Fruit fly (Drosophila melanogaster) whole organism, embryonic: ENCODE measurements around the gene kud.

Experiments used
- Adf1 ChIP-seq: fragments of 200-800 bp; sonication (Bioruptor generic); IDR thresholded peaks from 2 replicates; pipeline ENCODE4 v1.3.6; 2022; ENCODE audit warnings: missing biosample characterization, missing genetic modification characterization
- Aef1 ChIP-seq: fragments of 200-800 bp; sonication (Bioruptor generic); IDR thresholded peaks from 3 replicates; pipeline ENCODE4 v1.3.6; 2022; ENCODE audit warnings: missing biosample characterization, missing genetic modification characterization
- Atf3 ChIP-seq: fragments of 200-800 bp; sonication (Bioruptor generic); optimal IDR thresholded peaks from 3 replicates; lab custom pipeline; 2016; ENCODE audit warnings: missing biosample characterization, missing genetic modification characterization
- BEAF-32 ChIP-seq: fragments of 200-800 bp; sonication (Bioruptor generic); optimal IDR thresholded peaks from 3 replicates; lab custom pipeline; 2017; ENCODE audit warnings: missing biosample characterization, missing genetic modification characterization, mild to moderate bottlenecking, moderate library complexity, missing genetic modification reagents
- Bgb ChIP-seq: fragments of 200-800 bp; sonication (Bioruptor generic); IDR thresholded peaks from 2 replicates; pipeline ENCODE4 v1.3.6; 2022; ENCODE audit warnings: missing biosample characterization, missing genetic modification characterization; ENCODE audit not compliant: partially characterized antibody
- CG10366 ChIP-seq: fragments of 200-800 bp; sonication (Bioruptor generic); IDR thresholded peaks from 2 replicates; pipeline ENCODE4 v1.3.6; 2022; ENCODE audit warnings: missing biosample characterization, missing genetic modification characterization
- CG11398 ChIP-seq: fragments of 200-800 bp; sonication (Bioruptor generic); optimal IDR thresholded peaks from 2 replicates; lab custom pipeline; 2016; ENCODE audit warnings: missing biosample characterization, missing genetic modification characterization
- CG11456 ChIP-seq: fragments of 200-800 bp; sonication (Bioruptor generic); IDR thresholded peaks from 3 replicates; pipeline ENCODE4 v1.3.6; 2022; ENCODE audit warnings: missing biosample characterization, missing genetic modification characterization
- CG11504 ChIP-seq: fragments of 200-800 bp; sonication (Bioruptor generic); optimal IDR thresholded peaks from 3 replicates; lab custom pipeline; 2019; ENCODE audit warnings: missing biosample characterization, mild to moderate bottlenecking, missing genetic modification characterization, moderate library complexity
- CG12104 ChIP-seq: fragments of 200-800 bp; sonication (Bioruptor generic); optimal IDR thresholded peaks from 3 replicates; lab custom pipeline; 2016; ENCODE audit warnings: missing biosample characterization, missing genetic modification characterization
- CG12769 ChIP-seq: fragments of 200-800 bp; sonication (Bioruptor generic); optimal IDR thresholded peaks from 2 replicates; lab custom pipeline; 2019; ENCODE audit warnings: missing biosample characterization, mild to moderate bottlenecking, missing genetic modification characterization, moderate library complexity
- CG13287 ChIP-seq: fragments of 200-800 bp; sonication (Bioruptor generic); IDR thresholded peaks from 2 replicates; pipeline ENCODE4 v1.3.6; 2022; ENCODE audit warnings: missing biosample characterization, missing genetic modification characterization; ENCODE audit not compliant: partially characterized antibody
- CG14710 ChIP-seq: fragments of 200-800 bp; sonication (Bioruptor generic); optimal IDR thresholded peaks from 3 replicates; lab custom pipeline; 2019; ENCODE audit warnings: missing biosample characterization, mild to moderate bottlenecking, missing genetic modification characterization, moderate library complexity
- CG1529 ChIP-seq: fragments of 200-800 bp; sonication (Bioruptor generic); optimal IDR thresholded peaks from 3 replicates; lab custom pipeline; 2018; ENCODE audit warnings: missing biosample characterization, missing genetic modification characterization
- CG1603 ChIP-seq: fragments of 200-800 bp; sonication (Bioruptor generic); optimal IDR thresholded peaks from 2 replicates; lab custom pipeline; 2019; ENCODE audit warnings: missing biosample characterization, mild to moderate bottlenecking, missing genetic modification characterization, moderate library complexity
- CG17186 ChIP-seq: fragments of 200-800 bp; sonication (Bioruptor generic); optimal IDR thresholded peaks from 3 replicates; lab custom pipeline; 2017; ENCODE audit warnings: missing biosample characterization, missing genetic modification reagents, missing genetic modification characterization
- CG1792 ChIP-seq: fragments of 200-800 bp; sonication (Bioruptor generic); optimal IDR thresholded peaks from 2 replicates; lab custom pipeline; 2016; ENCODE audit warnings: missing biosample characterization, missing genetic modification characterization
- CG2712 ChIP-seq: fragments of 200-800 bp; optimal IDR thresholded peaks from 3 replicates; lab custom pipeline; 2019; ENCODE audit warnings: missing biosample characterization, mild to moderate bottlenecking, missing genetic modification characterization, moderate library complexity
- CG3995 ChIP-seq: fragments of 200-800 bp; sonication (Bioruptor generic); optimal IDR thresholded peaks from 3 replicates; lab custom pipeline; 2016; ENCODE audit warnings: missing biosample characterization, missing genetic modification characterization
- CG42726 ChIP-seq: fragments of 200-800 bp; sonication (Bioruptor generic); IDR thresholded peaks from 2 replicates; pipeline ENCODE4 v1.3.6; 2022; ENCODE audit warnings: missing biosample characterization, missing genetic modification characterization; ENCODE audit not compliant: partially characterized antibody
- CG4360 ChIP-seq: fragments of 200-800 bp; sonication (Bioruptor generic); IDR thresholded peaks from 2 replicates; pipeline ENCODE4 v1.3.6; 2022; ENCODE audit warnings: missing biosample characterization, missing genetic modification characterization
- CG4404 ChIP-seq: fragments of 200-800 bp; sonication (Bioruptor generic); IDR thresholded peaks from 2 replicates; pipeline ENCODE4 v1.3.6; 2022; ENCODE audit warnings: missing biosample characterization, missing genetic modification characterization
- CG8765 ChIP-seq: fragments of 200-800 bp; sonication (Bioruptor generic); IDR thresholded peaks from 2 replicates; pipeline ENCODE4 v1.3.6; 2022; ENCODE audit warnings: missing biosample characterization, missing genetic modification characterization
- CG9609 ChIP-seq: fragments of 200-800 bp; sonication (Bioruptor generic); optimal IDR thresholded peaks from 3 replicates; lab custom pipeline; 2016; ENCODE audit warnings: missing biosample characterization, missing genetic modification characterization
- CHES-1-like ChIP-seq: fragments of 200-800 bp; sonication (Bioruptor generic); optimal IDR thresholded peaks from 2 replicates; lab custom pipeline; 2016; ENCODE audit warnings: missing biosample characterization, missing genetic modification characterization
- E2f2 ChIP-seq: fragments of 200-800 bp; sonication (Bioruptor generic); IDR thresholded peaks from 2 replicates; pipeline ENCODE4 v1.3.6; 2022; ENCODE audit warnings: missing biosample characterization, missing genetic modification characterization
- Ets97D ChIP-seq: fragments of 200-800 bp; sonication (Bioruptor generic); optimal IDR thresholded peaks from 3 replicates; lab custom pipeline; 2016; ENCODE audit warnings: missing biosample characterization, missing genetic modification characterization
- HmgZ ChIP-seq: fragments of 200-800 bp; sonication (Bioruptor generic); optimal IDR thresholded peaks from 2 replicates; lab custom pipeline; 2018; ENCODE audit warnings: missing biosample characterization, mild to moderate bottlenecking, missing genetic modification characterization
- Myb ChIP-seq: fragments of 200-800 bp; sonication (Bioruptor generic); optimal IDR thresholded peaks from 2 replicates; lab custom pipeline; 2016; ENCODE audit warnings: missing biosample characterization, missing genetic modification characterization
- NFAT ChIP-seq: fragments of 200-800 bp; sonication (Bioruptor generic); IDR thresholded peaks from 2 replicates; pipeline ENCODE4 v1.3.6; 2022; ENCODE audit warnings: missing biosample characterization, missing genetic modification characterization
- PHDP ChIP-seq: fragments of 200-800 bp; sonication (Bioruptor generic); optimal IDR thresholded peaks from 3 replicates; lab custom pipeline; 2018; ENCODE audit warnings: missing biosample characterization, mild to moderate bottlenecking, missing genetic modification characterization, moderate library complexity
- Trl ChIP-seq, 3 experiments: fragments of >200 bp in 2 of 3; fragments of 200-800 bp in 1 of 3; sonication (Bioruptor generic) in 1 of 3; optimal IDR thresholded peaks; 2 replicates in 1 of 3; 3 replicates in 2 of 3; lab custom pipeline; 2016 to 2017; ENCODE audit warnings: missing biosample characterization in 1 of 3, missing genetic modification characterization in 1 of 3
- abd-A ChIP-seq: fragments of 200-800 bp; sonication (Bioruptor generic); optimal IDR thresholded peaks from 3 replicates; lab custom pipeline; 2019; ENCODE audit warnings: missing biosample characterization, mild to moderate bottlenecking, missing genetic modification characterization, moderate library complexity
- bigmax ChIP-seq: fragments of 200-800 bp; sonication (Bioruptor generic); optimal IDR thresholded peaks from 2 replicates; lab custom pipeline; 2018; ENCODE audit warnings: missing biosample characterization, mild to moderate bottlenecking, missing genetic modification characterization
- eve ChIP-seq, 2 experiments: fragments of >200 bp; optimal IDR thresholded peaks; 2 replicates each; lab custom pipeline; 2017; ENCODE audit warnings: missing biosample characterization in 2 of 2, missing genetic modification characterization in 2 of 2
- grau ChIP-seq: fragments of 200-800 bp; optimal IDR thresholded peaks from 3 replicates; lab custom pipeline; 2019; ENCODE audit warnings: missing biosample characterization, mild to moderate bottlenecking, missing genetic modification characterization, moderate library complexity
- ken ChIP-seq: fragments of 200-800 bp; sonication (Bioruptor generic); IDR thresholded peaks from 3 replicates; pipeline ENCODE4 v1.3.6; 2022; ENCODE audit warnings: missing biosample characterization, missing genetic modification characterization
- knrl ChIP-seq: fragments of 200-800 bp; sonication (Bioruptor generic); IDR thresholded peaks from 3 replicates; pipeline ENCODE4 v1.3.6; 2022; ENCODE audit warnings: missing biosample characterization, missing genetic modification characterization; ENCODE audit not compliant: partially characterized antibody
- mam ChIP-seq: fragments of 200-800 bp; sonication (Bioruptor generic); optimal IDR thresholded peaks from 3 replicates; lab custom pipeline; 2016; ENCODE audit warnings: missing biosample characterization, missing genetic modification characterization
- nau ChIP-seq: fragments of 200-800 bp; sonication (Bioruptor generic); optimal IDR thresholded peaks from 3 replicates; lab custom pipeline; 2017; ENCODE audit warnings: missing biosample characterization, mild to moderate bottlenecking, missing genetic modification characterization, missing genetic modification reagents
- nmo ChIP-seq: fragments of 200-800 bp; sonication (Bioruptor generic); optimal IDR thresholded peaks from 2 replicates; lab custom pipeline; 2018; ENCODE audit warnings: missing biosample characterization, mild to moderate bottlenecking, missing genetic modification characterization, moderate library complexity
- nom ChIP-seq: fragments of 200-800 bp; sonication (Bioruptor generic); optimal IDR thresholded peaks from 2 replicates; lab custom pipeline; 2017; ENCODE audit warnings: missing biosample characterization, missing genetic modification characterization, mild to moderate bottlenecking, moderate library complexity, missing genetic modification reagents
- schlank ChIP-seq: fragments of 200-800 bp; sonication (Bioruptor generic); optimal IDR thresholded peaks from 2 replicates; lab custom pipeline; 2018; ENCODE audit warnings: missing biosample characterization, mild to moderate bottlenecking, missing genetic modification characterization
- seq ChIP-seq: fragments of 200-800 bp; sonication (Bioruptor generic); IDR thresholded peaks from 2 replicates; pipeline ENCODE4 v1.3.6; 2022; ENCODE audit warnings: missing biosample characterization, missing genetic modification characterization
- slbo ChIP-seq: fragments of 200-800 bp; sonication (Bioruptor generic); IDR thresholded peaks from 2 replicates; pipeline ENCODE4 v1.3.6; 2022; ENCODE audit warnings: missing biosample characterization, missing genetic modification characterization
- sob ChIP-seq: fragments of 200-800 bp; sonication (Bioruptor generic); IDR thresholded peaks from 2 replicates; pipeline ENCODE4 v1.3.6; 2022; ENCODE audit warnings: missing biosample characterization, missing genetic modification characterization

kud gene

DNA sequence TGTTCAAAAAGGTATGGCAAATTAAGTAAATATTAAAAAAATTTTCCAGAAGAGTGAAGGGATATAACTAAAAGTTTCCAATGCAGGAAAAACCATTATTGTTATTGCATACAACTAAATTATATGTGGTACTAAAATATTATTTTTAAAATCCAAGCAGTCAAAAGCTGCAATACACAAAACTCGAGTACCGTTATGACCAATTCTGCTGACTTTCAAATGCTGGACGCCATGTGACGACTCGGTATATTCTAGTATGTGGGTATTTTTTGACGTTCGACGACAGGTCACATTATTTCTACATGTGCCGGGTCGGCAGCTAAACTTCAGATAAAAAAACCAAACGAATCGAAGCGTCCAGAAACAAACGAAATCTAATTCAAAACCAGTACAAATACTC is 36.7 kb downstream of the kud start (continued):
- peak; percentile 84 for TF ChIP-seq HmgZ
- peak; percentile 54; the same call in 1 of the 3 replicates for TF ChIP-seq CG11456 (GFP tag; lab: Robert Waterston, UW)
- peak; percentile 47 for TF ChIP-seq CG2712 (tag; lab: Kevin White, UChicago)
- peak; percentile 61 for TF ChIP-seq CG14710
- TF ChIP-seq Aef1, result peak; percentile 19; the same call in 1 of the 3 replicates
- TF ChIP-seq CG1529 (GFP tag; lab: Kevin White, UChicago), result no peak
- TF ChIP-seq E2f2 (GFP tag; lab: Robert Waterston, UW), result peak; percentile 83
- TF ChIP-seq CG4404 (GFP tag; lab: Robert Waterston, UW), result no peak
- peak; percentile 49 for TF ChIP-seq BEAF-32 (GFP tag; lab: Kevin White, UChicago)
- TF ChIP-seq CG1603 (tag; lab: Kevin White, UChicago), result peak; percentile 77
- TF ChIP-seq PHDP (tag; lab: Kevin White, UChicago), result no peak
- TF ChIP-seq CG9609, result peak; percentile 24
- peak; percentile 55 for TF ChIP-seq Bgb
- TF ChIP-seq grau (tag; lab: Kevin White, UChicago), result peak; percentile 30
- TF ChIP-seq CHES-1-like (GFP tag; lab: Kevin White, UChicago), result peak; percentile 62
- peak; percentile 10; the same call in 1 of the 2 replicates for TF ChIP-seq Adf1 (GFP tag; lab: Robert Waterston, UW)
- peak; percentile 12 for TF ChIP-seq CG1792 (GFP tag; lab: Kevin White, UChicago)
- TF ChIP-seq schlank (tag; lab: Kevin White, UChicago), result no peak
- peak; percentile 41 for TF ChIP-seq CG17186
- peak; percentile 29; the same call in 1 of the 2 replicates for TF ChIP-seq NFAT (GFP tag; lab: Robert Waterston, UW)
- TF ChIP-seq slbo, result peak; percentile 33; the same call in 1 of the 2 replicates
- TF ChIP-seq nau (GFP tag; lab: Kevin White, UChicago), result no peak
- peak; percentile 96 for TF ChIP-seq Myb (GFP tag; lab: Kevin White, UChicago)
- peak; percentile 59 for TF ChIP-seq abd-A (tag; lab: Kevin White, UChicago)
- TF ChIP-seq CG12104, result no peak
- no peak for TF ChIP-seq bigmax
- TF ChIP-seq CG10366 (GFP tag; lab: Robert Waterston, UW), result no peak
- TF ChIP-seq mam, result peak; percentile 11
- peak; percentile 89 for TF ChIP-seq Ets97D
- peak; percentile 48 for TF ChIP-seq CG11504
- peak; percentile 38 for TF ChIP-seq CG12769 (tag; lab: Kevin White, UChicago)
- 0 out of 3 replicates have a peak, but pooled peaks have one; percentile 3 for TF ChIP-seq ken
- TF ChIP-seq CG8765, result no peak
- TF ChIP-seq CG3995, result peak; percentile 33
- TF ChIP-seq CG42726, result peak; percentile 66
- TF ChIP-seq CG4360 (GFP tag; lab: Robert Waterston, UW), result peak; percentile 48; the same call in 1 of the 2 replicates
- peak; percentile 45; the same call in 1 of the 2 replicates for TF ChIP-seq sob (GFP tag; lab: Robert Waterston, UW)
- TF ChIP-seq CG11398 (GFP tag; lab: Kevin White, UChicago), result no peak
- TF ChIP-seq CG13287, result peak; percentile 50; the same call in 1 of the 2 replicates
- TF ChIP-seq Atf3 (GFP tag; lab: Kevin White, UChicago), result no peak
- TF ChIP-seq eve (GFP tag; optimal IDR thresholded peaks at IDR 0.05; lab: Kevin White, UChicago), result no peak
- peak; percentile 70 for TF ChIP-seq nmo (GFP tag; lab: Kevin White, UChicago)

DNA sequence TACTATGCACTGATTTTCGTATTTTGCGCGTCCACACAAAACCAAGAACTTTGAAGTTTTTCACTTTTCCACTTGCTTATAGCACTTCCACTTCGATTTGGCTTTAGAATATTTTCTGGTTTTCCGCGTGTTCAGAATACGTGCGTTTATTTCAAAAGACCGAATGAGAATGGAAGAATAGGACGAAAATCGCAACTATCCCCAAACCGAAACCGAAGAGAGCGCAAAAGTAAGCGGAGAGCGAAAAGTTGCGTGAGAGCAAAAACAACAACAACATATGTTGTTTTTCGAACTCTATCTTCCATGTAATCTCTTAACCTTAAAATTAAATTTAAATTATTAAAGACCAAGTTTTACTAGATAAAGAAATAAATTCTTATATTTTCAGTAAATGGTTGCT is 37.2 kb downstream of the kud start, which contains the start of gene CG9674:
TSS of gene CG9674 (minus strand) at position 174 of the 400 bp plus-strand sequence.
- TF ChIP-seq seq (peak; percentile 14; the same call in 1 of the 2 replicates), nom (GFP tag; lab: Kevin White, UChicago) (peak; percentile 72), Trl (optimal IDR thresholded peaks at IDR 0.05; lab: Kevin White, UChicago) (peak; percentile 51), Trl (GFP tag; optimal IDR thresholded peaks at IDR 0.05; lab: Kevin White, UChicago) (no peak), CG4360 (GFP tag; lab: Robert Waterston, UW) (peak; percentile 59; the same call in 1 of the 2 replicates), knrl (GFP tag; lab: Robert Waterston, UW) (no peak)
- TF ChIP-seq, all 482 proteins: peak for 4
